Fruit fly (Drosophila melanogaster) whole organism, adult: ENCODE measurements around the gene CG10570.

ENCODE experiments used
- CG11617 ChIP-seq: fragments of 200-800 bp; sonication (Bioruptor generic); optimal IDR thresholded peaks from 2 replicates; lab custom pipeline; 2017; ENCODE audit warnings: mild to moderate bottlenecking, missing biosample characterization, missing genetic modification reagents, missing genetic modification characterization
- CG14711 ChIP-seq: fragments of 200-800 bp; sonication (Bioruptor generic); optimal IDR thresholded peaks from 2 replicates; lab custom pipeline; 2018; ENCODE audit warnings: missing biosample characterization, mild to moderate bottlenecking, missing genetic modification characterization, moderate library complexity
- CG1620 ChIP-seq: fragments of 200-800 bp; sonication (Bioruptor generic); optimal IDR thresholded peaks from 2 replicates; lab custom pipeline; 2016; ENCODE audit warnings: missing biosample characterization, missing genetic modification characterization
- CG5204 ChIP-seq: fragments of 200-800 bp; sonication (Bioruptor generic); optimal IDR thresholded peaks from 2 replicates; lab custom pipeline; 2016; ENCODE audit warnings: missing biosample characterization, missing genetic modification characterization
- CG7045 ChIP-seq: fragments of 200-800 bp; sonication (Bioruptor generic); optimal IDR thresholded peaks from 2 replicates; lab custom pipeline; 2017; ENCODE audit warnings: missing biosample characterization, mild to moderate bottlenecking, missing genetic modification characterization
- Clk ChIP-seq: fragments of 200-800 bp; sonication (Bioruptor generic); optimal IDR thresholded peaks from 2 replicates; lab custom pipeline; 2017; ENCODE audit warnings: missing biosample characterization, missing genetic modification characterization
- bab1 ChIP-seq: fragments of 200-800 bp; sonication (Bioruptor generic); optimal IDR thresholded peaks from 3 replicates; lab custom pipeline; 2019; ENCODE audit warnings: missing biosample characterization, mild to moderate bottlenecking, missing genetic modification characterization, moderate library complexity
- cic ChIP-seq: fragments of 200-800 bp; sonication (Bioruptor generic); optimal IDR thresholded peaks from 2 replicates; lab custom pipeline; 2017; ENCODE audit warnings: missing biosample characterization, mild to moderate bottlenecking, missing genetic modification characterization, moderate library complexity
- cnc ChIP-seq, 2 experiments: fragments of >200 bp; optimal IDR thresholded peaks; 2 replicates each; lab custom pipeline; 2017
- kay ChIP-seq: fragments of 200-800 bp; sonication (Bioruptor generic); peaks from one replicate; lab custom pipeline; 2016; ENCODE audit warnings: missing biosample characterization, missing genetic modification characterization, borderline replicate concordance
- pad ChIP-seq: fragments of 200-800 bp; sonication (Bioruptor generic); optimal IDR thresholded peaks from 3 replicates; lab custom pipeline; 2017; ENCODE audit warnings: missing biosample characterization, missing genetic modification characterization, mild to moderate bottlenecking, moderate library complexity, missing genetic modification reagents
- tj ChIP-seq: fragments of 200-800 bp; sonication (Bioruptor generic); optimal IDR thresholded peaks from 3 replicates; lab custom pipeline; 2017; ENCODE audit warnings: missing biosample characterization, mild to moderate bottlenecking, missing genetic modification characterization, moderate library complexity

dm6 chr2L:18815194-18815593 lies 4.1 kb upstream of the CG10570 start:
- TF ChIP-seq tj: no peak
- TF ChIP-seq cic (GFP tag; lab: Kevin White, UChicago): no peak
- no peak for TF ChIP-seq CG1620 (GFP tag; lab: Kevin White, UChicago)
- no peak for TF ChIP-seq Clk (GFP tag; lab: Kevin White, UChicago)
- no peak for TF ChIP-seq bab1 (GFP tag; lab: Kevin White, UChicago)
- TF ChIP-seq kay: no peak
- TF ChIP-seq CG14711 (tag; lab: Kevin White, UChicago): no peak
- TF ChIP-seq cnc (optimal IDR thresholded peaks at IDR 0.05; lab: Kevin White, UChicago): no peak
- no peak for TF ChIP-seq CG7045 (GFP tag; lab: Kevin White, UChicago)
- no peak for TF ChIP-seq pad (GFP tag; lab: Kevin White, UChicago)
- no peak for TF ChIP-seq CG11617 (GFP tag; lab: Kevin White, UChicago)
- TF ChIP-seq CG5204 (GFP tag; lab: Kevin White, UChicago): no peak
